Worm (Caenorhabditis elegans): Measurements from ENCODE around the gene F49C12.7.
A peak's percentile ranks its signal among the peaks of the same experiment; 100 is the strongest.

The F49C12.7 gene

DNA sequence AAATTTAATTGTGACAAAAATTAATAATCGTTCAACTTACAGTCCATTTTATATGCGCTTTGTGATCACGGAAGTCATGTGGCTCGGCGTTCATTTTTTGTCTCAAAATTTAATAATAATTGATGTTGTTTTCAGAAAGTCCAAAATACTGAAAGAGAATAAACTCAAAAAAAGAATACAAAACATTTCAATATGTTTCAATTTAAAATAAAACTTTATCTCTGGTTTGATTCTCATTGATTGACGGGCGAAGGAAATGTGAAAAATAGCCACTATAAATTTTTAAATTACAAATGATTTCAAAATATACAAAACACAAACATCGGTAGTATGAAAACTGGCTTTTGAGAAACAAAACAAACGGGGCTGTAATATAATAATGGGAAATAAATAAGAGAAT lies 26.5 kb upstream of the F49C12.7 start, which contains the start of gene T20D3.6 (continued):
- no peak for TF ChIP-seq F23B12.7 (tag; optimal IDR thresholded peaks at IDR 0.05; ENCODE audit: insufficient read depth)
- no peak for TF ChIP-seq attf-6 (GFP tag; IDR thresholded peaks at IDR 0.05)

DNA sequence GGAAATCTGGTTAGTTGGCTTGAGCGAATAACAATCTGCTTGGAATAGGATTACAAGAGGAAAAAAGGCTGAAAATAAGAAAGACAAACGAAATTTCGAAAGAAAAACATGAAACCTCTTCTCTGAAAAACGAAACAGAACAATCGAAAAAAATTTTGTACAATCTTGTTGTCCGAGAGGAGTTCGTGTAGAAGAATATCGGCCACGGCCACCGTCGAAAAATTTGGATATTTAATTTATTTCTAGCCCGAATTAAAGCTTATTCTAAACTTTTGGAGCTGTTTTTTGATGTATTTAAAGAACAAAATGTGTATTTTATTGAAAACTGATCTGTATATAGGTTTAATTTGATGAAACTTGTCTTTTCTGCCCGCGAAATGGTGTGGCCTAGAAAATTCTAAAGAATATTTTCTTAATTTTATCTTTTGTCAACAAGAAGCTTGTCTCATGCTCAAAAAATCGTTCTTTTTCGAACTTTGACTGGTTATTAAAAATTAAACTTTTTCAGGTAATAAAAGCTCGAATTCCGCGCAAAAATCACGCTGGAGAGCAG lies 23.9 kb upstream of the F49C12.7 start, which contains the start of gene T20D3.5:
T20D3.5 (plus strand) TSS at position 503 of the 553 bp plus-strand sequence.
- TF ChIP-seq him-1 (tag; optimal IDR thresholded peaks at IDR 0.05): peak; percentile 45
- TF ChIP-seq lin-40 (tag; optimal IDR thresholded peaks at IDR 0.05): no peak

ce11 chrIV:9335552-9336251 lies 23.0 kb upstream of the F49C12.7 start, which contains the start of the genes coa-4 and T20D3.14:
coa-4 (minus strand) TSS chrIV:9335602.
T20D3.14 (minus strand) TSS chrIV:9335909.
- TF ChIP-seq cebp-2 (GFP tag; IDR thresholded peaks at IDR 0.05) (no peak), ztf-18 (tag; optimal IDR thresholded peaks at IDR 0.05) (no peak), ztf-22 (GFP tag; optimal IDR thresholded peaks at IDR 0.05) (no peak), nhr-80 (tag; optimal IDR thresholded peaks at IDR 0.05) (peak; percentile 71), ZK185.1 (tag; optimal IDR thresholded peaks at IDR 0.05; ENCODE audit: poor library complexity, severe bottlenecking) (peak; percentile 53), lin-40 (tag; optimal IDR thresholded peaks at IDR 0.05) (peak; percentile 32), mcd-1 (GFP tag; IDR thresholded peaks at IDR 0.05) (peak; percentile 42; the same call in 1 of the 2 replicates), lin-35 (GFP tag; optimal IDR thresholded peaks at IDR 0.05) (no peak), ceh-40 (GFP tag; IDR thresholded peaks at IDR 0.05) (0 out of 2 replicates have a peak, but pooled peaks have one; percentile 13), bed-2 (GFP tag; IDR thresholded peaks at IDR 0.05) (no peak), tbp1 (GFP tag; optimal IDR thresholded peaks at IDR 0.05) (peak; percentile 8), hmg-20 (GFP tag; IDR thresholded peaks at IDR 0.05) (no peak), T26A5.8 (tag; optimal IDR thresholded peaks at IDR 0.05) (no peak), pha-4 (tag; optimal IDR thresholded peaks at IDR 0.05) (peak; percentile 15), Y95B8A.8 (GFP tag; IDR thresholded peaks at IDR 0.05) (no peak), hmg-1.2 (GFP tag; IDR thresholded peaks at IDR 0.05) (peak; percentile 75), hsf-1 (GFP tag; IDR thresholded peaks at IDR 0.05) (no peak), lsl-1 (GFP tag; optimal IDR thresholded peaks at IDR 0.05) (no peak), rec-8 (tag; optimal IDR thresholded peaks at IDR 0.05) (no peak), attf-5 (GFP tag; optimal IDR thresholded peaks at IDR 0.05) (peak; percentile 43), egl-44 (GFP tag; IDR thresholded peaks at IDR 0.05) (0 out of 2 replicates have a peak, but pooled peaks have one; percentile 21), ztf-26 (tag; optimal IDR thresholded peaks at IDR 0.05) (no peak), F52B5.7 (tag; optimal IDR thresholded peaks at IDR 0.05) (no peak), B0336.3 (GFP tag; IDR thresholded peaks at IDR 0.05) (0 out of 2 replicates have a peak, but pooled peaks have one; percentile 26), atf-7 (tag; optimal IDR thresholded peaks at IDR 0.05) (no peak), ceh-91 (GFP tag; IDR thresholded peaks at IDR 0.05) (no peak)

DNA sequence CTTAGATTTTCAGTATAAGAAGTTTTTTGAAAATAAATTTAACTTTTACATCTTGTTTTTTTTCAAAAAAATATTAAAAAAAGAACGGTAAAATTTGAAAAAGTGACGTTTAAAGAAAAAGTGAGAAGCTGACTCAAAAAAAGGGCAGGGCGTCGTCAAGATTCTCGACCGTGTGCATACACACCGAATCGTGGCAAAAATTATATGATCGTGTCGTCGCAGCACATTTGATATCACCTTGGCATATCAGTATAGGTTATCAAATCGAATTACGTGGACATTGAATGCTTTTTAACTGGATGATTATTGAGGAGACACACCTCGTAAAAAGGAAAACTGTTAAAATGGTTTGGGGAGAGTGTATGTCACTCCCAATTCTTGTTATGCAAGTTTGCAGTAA lies 20.3 kb upstream of the F49C12.7 start:
- TF ChIP-seq snpc-3.4 (tag; optimal IDR thresholded peaks at IDR 0.05) (no peak), snpc-4 (GFP tag; optimal IDR thresholded peaks at IDR 0.05) (no peak), snpc-4 (tag; optimal IDR thresholded peaks at IDR 0.05) (peak in 1 of 4 experiments; percentile 36), tlf-1 (GFP tag; optimal IDR thresholded peaks at IDR 0.05) (no peak), let-607 (tag; optimal IDR thresholded peaks at IDR 0.05) (peak; percentile 82 to 93), attf-5 (GFP tag; optimal IDR thresholded peaks at IDR 0.05) (peak; percentile 49), F37B4.10 (GFP tag; IDR thresholded peaks at IDR 0.05) (no peak), athp-1 (tag; optimal IDR thresholded peaks at IDR 0.05) (no peak), nhr-27 (tag; optimal IDR thresholded peaks at IDR 0.05) (no peak), rec-8 (tag; optimal IDR thresholded peaks at IDR 0.05) (no peak), attf-3 (GFP tag; conservative IDR thresholded peaks at IDR 0.05) (no peak), hrde-1 (tag; optimal IDR thresholded peaks at IDR 0.05; ENCODE audit: borderline replicate concordance) (peak; percentile 54), F57A8.1 (GFP tag; optimal IDR thresholded peaks at IDR 0.05) (no peak), attf-6 (GFP tag; IDR thresholded peaks at IDR 0.05) (no peak), dox-1 (GFP tag; IDR thresholded peaks at IDR 0.05) (peak; percentile 76), ama-1 (optimal IDR thresholded peaks at IDR 0.05) (no peak), ama-1 (GFP tag; optimal IDR thresholded peaks at IDR 0.05) (peak in 1 of 2 experiments; percentile 30)
